Worm (Caenorhabditis elegans): Measurements from ENCODE around the gene str-28.
A peak's percentile ranks its signal among the peaks of the same experiment; 100 is the strongest.
"Not testable (repeated sequence)": the region's sequence is repeated elsewhere in the genome, so short reads cannot be mapped to it uniquely, and the experiment has no call there.

Gene str-28

ce11 chrV:7451421-7451820, 21.3 kb downstream of the str-28 start, which contains the start of gene try-11:
TSS of gene try-11 (plus strand) at chrV:7451721.
- TF ChIP-seq fos-1 (tag; optimal IDR thresholded peaks at IDR 0.05) (no peak), ceh-44 (GFP tag; IDR thresholded peaks at IDR 0.05) (no peak), pha-4 (GFP tag; IDR thresholded peaks at IDR 0.05) (no peak), pha-4 (tag; optimal IDR thresholded peaks at IDR 0.05) (no peak), lsy-2 (tag; optimal IDR thresholded peaks at IDR 0.05) (no peak), lin-39 (tag; optimal IDR thresholded peaks at IDR 0.05) (no peak), mxl-2 (GFP tag; conservative IDR thresholded peaks at IDR 0.05) (no peak), hmg-1.1 (GFP tag; IDR thresholded peaks at IDR 0.05) (no peak), nhr-41 (GFP tag; IDR thresholded peaks at IDR 0.05) (no peak), F26F4.8 (GFP tag; conservative IDR thresholded peaks at IDR 0.05) (no peak), nhr-6 (tag; optimal IDR thresholded peaks at IDR 0.05) (no peak), unc-62 (GFP tag; optimal IDR thresholded peaks at IDR 0.05 in 1 of 2) (no peak), unc-62 (tag; optimal IDR thresholded peaks at IDR 0.05) (no peak), nhr-77 (tag; optimal IDR thresholded peaks at IDR 0.05) (no peak), aha-1 (tag) (no peak), egl-27 (tag; optimal IDR thresholded peaks at IDR 0.05) (no peak), ZK546.5 (tag; optimal IDR thresholded peaks at IDR 0.05) (no peak), ZK337.2 (GFP tag; IDR thresholded peaks at IDR 0.05) (no peak), ceh-32 (tag; optimal IDR thresholded peaks at IDR 0.05; ENCODE audit: poor library complexity) (no peak)

DNA sequence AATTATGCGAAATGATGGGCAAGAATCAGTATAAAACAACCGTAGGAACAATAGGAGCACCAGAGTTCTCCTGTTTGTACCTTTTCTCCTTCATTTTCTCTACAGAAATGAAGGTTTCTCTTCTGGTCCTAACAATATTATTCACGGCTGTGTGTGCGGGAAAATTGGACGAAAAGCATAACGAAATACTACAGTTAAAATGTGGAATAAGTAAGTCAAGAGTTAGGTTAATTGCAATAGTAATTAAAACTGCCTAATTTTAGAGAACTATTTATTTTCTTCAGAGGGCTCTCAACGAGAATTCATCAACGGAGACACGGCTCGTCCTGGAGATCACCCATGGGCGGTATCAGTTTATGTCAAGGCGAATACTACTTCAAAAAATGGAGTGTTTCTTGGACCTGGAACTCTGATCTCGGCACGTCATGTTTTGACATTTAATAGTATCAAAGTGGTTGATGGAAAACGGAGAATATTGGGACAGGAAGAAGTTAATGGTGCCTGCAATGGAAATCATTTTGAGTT, 23.4 kb downstream of the str-28 start, which contains the start of gene try-12:
TSS of gene try-12 (plus strand) at position 51 of the 525 bp plus-strand sequence.
- TF ChIP-seq lim-7 (GFP tag; IDR thresholded peaks at IDR 0.05) (no peak), ces-1 (GFP tag; optimal IDR thresholded peaks at IDR 0.05) (no peak), zfp-2 (tag; optimal IDR thresholded peaks at IDR 0.05) (no peak), unc-62 (GFP tag; optimal IDR thresholded peaks at IDR 0.05 in 1 of 2) (peak in 1 of 2 experiments; percentile 50), unc-62 (tag; optimal IDR thresholded peaks at IDR 0.05) (no peak), mes-2 (tag; optimal IDR thresholded peaks at IDR 0.05; ENCODE audit: poor library complexity, severe bottlenecking) (no peak), hlh-11 (tag; optimal IDR thresholded peaks at IDR 0.05) (no peak), nhr-25 (tag; optimal IDR thresholded peaks at IDR 0.05; ENCODE audit: borderline replicate concordance, insufficient read depth) (no peak), aha-1 (tag) (peak; percentile 70)

ce11 chrV:7446965-7447364, 25.8 kb downstream of the str-28 start, which contains the start of gene F25E5.5:
TSS of gene F25E5.5 (plus strand) at chrV:7447265.
- TF ChIP-seq Y75B8A.6 (GFP tag; IDR thresholded peaks at IDR 0.05) (no peak), hlh-30 (tag; optimal IDR thresholded peaks at IDR 0.05; ENCODE audit: insufficient read depth) (peak; percentile 14), nhr-28 (tag; optimal IDR thresholded peaks at IDR 0.05) (peak; percentile 44)

DNA sequence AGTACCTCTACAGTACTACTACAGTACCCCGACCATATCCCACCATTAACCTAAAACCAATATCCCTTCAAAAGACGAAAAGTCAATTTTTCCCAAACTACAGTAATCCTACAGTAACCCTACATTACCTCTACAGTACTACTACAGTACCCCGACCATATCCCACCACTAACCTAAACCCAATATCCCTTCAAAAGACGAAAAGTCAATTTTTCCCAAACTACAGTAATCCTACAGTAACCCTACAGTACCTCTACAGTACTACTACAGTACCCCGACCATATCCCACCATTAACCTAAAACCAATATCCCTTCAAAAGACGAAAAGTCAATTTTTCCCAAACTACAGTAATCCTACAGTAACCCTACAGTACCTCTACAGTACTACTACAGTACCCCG, 28.4 kb downstream of the str-28 start, which contains the start of gene nhr-141:
TSS of gene nhr-141 (plus strand) at position 331 of the 400 bp plus-strand sequence.
- not testable (repeated sequence) for TF ChIP-seq sdz-12 (GFP tag; optimal IDR thresholded peaks at IDR 0.05); mdt-29 (GFP tag; IDR thresholded peaks at IDR 0.05); zip-2 (tag; optimal IDR thresholded peaks at IDR 0.05)

DNA sequence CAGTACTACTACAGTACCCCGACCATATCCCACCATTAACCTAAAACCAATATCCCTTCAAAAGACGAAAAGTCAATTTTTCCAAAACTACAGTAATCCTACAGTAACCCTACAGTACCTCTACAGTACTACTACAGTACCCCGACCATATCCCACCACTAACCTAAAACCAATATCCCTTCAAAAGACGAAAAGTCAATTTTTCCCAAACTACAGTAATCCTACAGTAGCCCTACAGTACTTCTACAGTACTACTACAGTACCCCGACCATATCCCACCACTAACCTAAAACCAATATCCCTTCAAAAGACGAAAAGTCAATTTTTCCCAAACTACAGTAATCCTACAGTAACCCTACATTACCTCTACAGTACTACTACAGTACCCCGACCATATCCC, 29.2 kb downstream of the str-28 start:
- TF ChIP-seq vab-7 (GFP tag; IDR thresholded peaks at IDR 0.05) = 0 out of 2 replicates have a peak, but pooled peaks have one; percentile 25
- TF ChIP-seq arid-1 (GFP tag; conservative IDR thresholded peaks at IDR 0.05) = 0 out of 2 replicates have a peak, but pooled peaks have one; percentile 41
- 0 out of 4 replicates have a peak, but pooled peaks of 1 of the 2 experiments have one; percentile 17 for TF ChIP-seq madf-5 (GFP tag; IDR thresholded peaks at IDR 0.05)
- TF ChIP-seq zip-11 (GFP tag; IDR thresholded peaks at IDR 0.05) = peak; percentile 62; the same call in 1 of the 2 replicates
- TF ChIP-seq tag-97 (GFP tag; IDR thresholded peaks at IDR 0.05) = 0 out of 2 replicates have a peak, but pooled peaks have one; percentile 36
